Fruit fly (Drosophila melanogaster) whole organism, pupa: ENCODE results near the gene Dip-B.

Experiments used
- CG10348 ChIP-seq: fragments of 200-800 bp; sonication (Bioruptor generic); IDR thresholded peaks from 2 replicates; pipeline ENCODE4 v1.3.6; 2022; ENCODE audit warnings: missing biosample characterization, missing genetic modification characterization
- CG12605 ChIP-seq: fragments of 200-800 bp; sonication (Bioruptor generic); IDR thresholded peaks from 2 replicates; pipeline ENCODE4 v1.3.6; 2022; ENCODE audit warnings: missing biosample characterization, missing genetic modification characterization
- CG13204 ChIP-seq: fragments of 200-800 bp; sonication (Bioruptor generic); optimal IDR thresholded peaks from 2 replicates; lab custom pipeline; 2018; ENCODE audit warnings: missing biosample characterization, mild to moderate bottlenecking, missing genetic modification characterization, moderate library complexity
- CG14655 ChIP-seq: fragments of 200-800 bp; sonication (Bioruptor generic); optimal IDR thresholded peaks from 3 replicates; lab custom pipeline; 2017; ENCODE audit warnings: mild to moderate bottlenecking, missing biosample characterization, missing genetic modification reagents, missing genetic modification characterization
- CG15710 ChIP-seq: fragments of 200-800 bp; sonication (Bioruptor generic); optimal IDR thresholded peaks from 2 replicates; lab custom pipeline; 2018; ENCODE audit warnings: missing biosample characterization, mild to moderate bottlenecking, missing genetic modification characterization, moderate library complexity
- CG17806 ChIP-seq: fragments of 200-800 bp; sonication (Bioruptor generic); optimal IDR thresholded peaks from 2 replicates; lab custom pipeline; 2018; ENCODE audit warnings: missing biosample characterization, mild to moderate bottlenecking, missing genetic modification characterization, moderate library complexity
- CG32121 ChIP-seq: fragments of 200-800 bp; sonication (Bioruptor generic); IDR thresholded peaks from 2 replicates; pipeline ENCODE4 v1.3.6; 2022; ENCODE audit warnings: missing biosample characterization, missing genetic modification characterization
- CG34367 ChIP-seq: fragments of 200-800 bp; sonication (Bioruptor generic); optimal IDR thresholded peaks from 2 replicates; lab custom pipeline; 2018; ENCODE audit warnings: missing biosample characterization, mild to moderate bottlenecking, missing genetic modification characterization
- CG4496 ChIP-seq: fragments of 200-800 bp; sonication (Bioruptor generic); IDR thresholded peaks from 3 replicates; pipeline ENCODE4 v1.3.6; 2022; ENCODE audit warnings: missing biosample characterization, missing genetic modification characterization
- CG8159 ChIP-seq: fragments of 200-800 bp; sonication (Bioruptor generic); optimal IDR thresholded peaks from 3 replicates; lab custom pipeline; 2018; ENCODE audit warnings: missing biosample characterization, mild to moderate bottlenecking, missing genetic modification characterization, moderate library complexity
- CG8301 ChIP-seq: fragments of 200-800 bp; sonication (Bioruptor generic); optimal IDR thresholded peaks from 2 replicates; lab custom pipeline; 2018; ENCODE audit warnings: missing biosample characterization, mild to moderate bottlenecking, missing genetic modification characterization
- CG9948 ChIP-seq: fragments of 200-800 bp; sonication (Bioruptor generic); optimal IDR thresholded peaks from 2 replicates; lab custom pipeline; 2018; ENCODE audit warnings: missing biosample characterization, mild to moderate bottlenecking, missing genetic modification characterization, moderate library complexity
- D1 ChIP-seq: fragments of 200-800 bp; sonication (Bioruptor generic); optimal IDR thresholded peaks from 2 replicates; lab custom pipeline; 2018; ENCODE audit warnings: missing biosample characterization, mild to moderate bottlenecking, missing genetic modification characterization, moderate library complexity
- EcR ChIP-seq: fragments of 200-800 bp; sonication (Bioruptor generic); optimal IDR thresholded peaks from 3 replicates; lab custom pipeline; 2019; ENCODE audit warnings: missing biosample characterization, missing genetic modification characterization, mild to moderate bottlenecking, moderate library complexity, missing genetic modification reagents
- Ets98B ChIP-seq: fragments of 200-800 bp; sonication (Bioruptor generic); IDR thresholded peaks from 2 replicates; pipeline ENCODE4 v1.3.6; 2022; ENCODE audit warnings: missing biosample characterization, missing genetic modification characterization
- Pif1A ChIP-seq: fragments of 200-800 bp; sonication (Bioruptor generic); optimal IDR thresholded peaks from 3 replicates; lab custom pipeline; 2016; ENCODE audit warnings: missing biosample characterization, missing genetic modification characterization
- Pif1B ChIP-seq: fragments of 200-800 bp; sonication (Bioruptor generic); optimal IDR thresholded peaks from 3 replicates; lab custom pipeline; 2016; ENCODE audit warnings: missing biosample characterization, missing genetic modification characterization
- Snoo ChIP-seq: fragments of 200-800 bp; sonication (Bioruptor generic); optimal IDR thresholded peaks from 3 replicates; lab custom pipeline; 2017; ENCODE audit warnings: missing biosample characterization, mild to moderate bottlenecking, missing genetic modification characterization, inconsistent platforms
- fd96Ca ChIP-seq: fragments of 200-800 bp; sonication (Bioruptor generic); IDR thresholded peaks from 3 replicates; pipeline ENCODE4 v1.3.6; 2022; ENCODE audit warnings: missing biosample characterization, missing genetic modification characterization
- gl ChIP-seq: fragments of 200-800 bp; sonication (Bioruptor generic); optimal IDR thresholded peaks from 2 replicates; lab custom pipeline; 2018; ENCODE audit warnings: missing biosample characterization, mild to moderate bottlenecking, missing genetic modification characterization
- rn ChIP-seq: fragments of 200-800 bp; sonication (Bioruptor generic); IDR thresholded peaks from 2 replicates; pipeline ENCODE4 v1.3.6; 2022; ENCODE audit warnings: missing biosample characterization, missing genetic modification characterization

Gene Dip-B

DNA sequence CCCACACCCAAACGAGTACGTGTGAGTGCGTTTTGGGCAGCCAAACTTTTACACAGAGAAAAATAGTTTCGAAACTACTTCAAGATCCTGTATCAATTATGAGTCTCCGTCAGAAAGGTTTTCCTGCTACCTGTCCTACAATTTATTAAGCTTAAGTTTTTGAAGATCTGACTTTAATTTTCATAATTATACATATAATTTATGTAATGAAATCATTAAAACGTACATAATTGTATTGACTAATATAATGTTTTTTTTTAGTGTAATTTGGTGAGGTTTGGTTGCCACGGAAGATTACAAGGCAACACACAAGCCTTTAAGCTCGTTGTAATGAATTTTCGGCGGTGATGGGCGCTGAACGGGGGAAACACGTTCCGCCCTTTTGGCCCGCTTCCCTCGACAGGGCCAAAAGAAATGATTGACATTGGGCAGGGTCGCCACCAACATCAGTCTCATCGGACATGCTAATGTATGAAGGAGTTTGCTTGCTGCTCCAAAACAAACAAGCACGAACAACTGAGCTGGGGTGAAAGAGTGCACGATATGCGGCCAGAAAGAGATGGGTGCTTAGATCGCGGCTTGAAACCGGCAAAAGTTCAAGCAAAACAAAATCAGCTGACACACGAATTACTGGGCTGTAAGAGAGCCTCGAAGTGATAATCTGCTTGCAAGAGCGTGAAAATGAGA lies 12.0 kb downstream of the Dip-B start:
- TF ChIP-seq Snoo (tag; lab: Kevin White, UChicago) (peak; percentile 85), Ets98B (GFP tag; lab: Robert Waterston, UW) (peak; percentile 29; the same call in 1 of the 2 replicates), CG8301 (tag; lab: Kevin White, UChicago) (peak; percentile 42), CG10348 (GFP tag; lab: Robert Waterston, UW) (no peak), Pif1B (peak; percentile 50), CG32121 (GFP tag; lab: Robert Waterston, UW) (no peak), CG14655 (GFP tag; lab: Kevin White, UChicago) (peak; percentile 64), Pif1A (GFP tag; lab: Kevin White, UChicago) (peak; percentile 5), CG4496 (GFP tag; lab: Robert Waterston, UW) (peak; percentile 38; the same call in 1 of the 3 replicates), CG8159 (no peak), gl (tag; lab: Kevin White, UChicago) (no peak), CG13204 (GFP tag; lab: Kevin White, UChicago) (no peak), EcR (GFP tag; lab: Kevin White, UChicago) (no peak), D1 (tag; lab: Kevin White, UChicago) (no peak), CG17806 (tag; lab: Kevin White, UChicago) (no peak)
- TF ChIP-seq, all 21 proteins: peak for 7

DNA sequence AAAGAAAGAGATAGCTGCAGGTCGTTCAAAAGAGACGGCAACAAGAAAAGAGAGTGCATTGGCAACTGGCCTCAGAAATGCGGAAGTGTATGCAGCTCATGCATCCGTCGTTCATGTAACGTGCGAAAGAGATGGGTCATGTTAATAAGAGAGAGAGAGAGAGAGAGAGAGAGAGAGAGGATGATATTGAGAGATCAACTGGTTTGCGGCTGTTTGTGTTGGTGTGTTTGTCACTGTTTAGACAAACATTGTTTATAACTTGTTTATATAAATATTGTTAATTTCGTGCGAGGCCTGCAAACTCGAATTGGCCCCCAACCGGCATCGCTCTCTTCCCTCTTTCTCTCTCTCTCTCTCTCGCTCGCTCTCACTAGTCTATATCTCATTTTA lies 12.6 kb downstream of the Dip-B start:
- TF ChIP-seq EcR (GFP tag; lab: Kevin White, UChicago): peak; percentile 86
- TF ChIP-seq CG32121 (GFP tag; lab: Robert Waterston, UW): no peak
- peak; percentile 21; the same call in 1 of the 2 replicates for TF ChIP-seq Ets98B (GFP tag; lab: Robert Waterston, UW)
- peak; percentile 11 for TF ChIP-seq Pif1B
- no peak for TF ChIP-seq CG14655 (GFP tag; lab: Kevin White, UChicago)
- TF ChIP-seq CG4496 (GFP tag; lab: Robert Waterston, UW): peak; percentile 30; the same call in 1 of the 3 replicates

DNA sequence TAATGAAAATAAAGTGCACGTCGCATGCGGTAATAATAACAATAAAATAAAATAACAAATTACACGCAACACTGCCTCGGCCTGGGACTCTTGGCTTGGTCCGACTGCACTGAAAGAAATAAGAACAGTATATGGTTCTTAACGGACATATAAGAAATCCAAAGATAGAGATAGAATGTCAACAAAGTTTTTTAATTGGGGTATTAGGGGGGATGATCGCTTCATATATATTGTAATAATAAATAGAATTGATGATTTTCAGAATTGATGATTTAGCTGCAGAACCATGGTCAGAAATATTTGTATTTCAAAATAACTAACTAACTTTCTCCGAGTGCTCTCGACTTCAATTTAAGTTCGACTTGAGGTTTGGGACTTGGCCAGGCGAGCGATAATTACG lies 14.0 kb downstream of the Dip-B start:
- TF ChIP-seq CG34367 (tag; lab: Kevin White, UChicago): no peak
- peak; percentile 59; the same call in 2 of the 3 replicates for TF ChIP-seq CG4496 (GFP tag; lab: Robert Waterston, UW)
- TF ChIP-seq CG15710 (tag; lab: Kevin White, UChicago): no peak
- TF ChIP-seq CG12605 (GFP tag; lab: Robert Waterston, UW): no peak
- peak; percentile 90 for TF ChIP-seq CG8301 (tag; lab: Kevin White, UChicago)
- peak; percentile 67 for TF ChIP-seq Pif1B
- TF ChIP-seq Snoo (tag; lab: Kevin White, UChicago): peak; percentile 81
- TF ChIP-seq CG8159: no peak
- TF ChIP-seq CG9948 (tag; lab: Kevin White, UChicago): no peak
- no peak for TF ChIP-seq fd96Ca (GFP tag; lab: Robert Waterston, UW)
- peak; percentile 21; the same call in 1 of the 2 replicates for TF ChIP-seq CG32121 (GFP tag; lab: Robert Waterston, UW)
- TF ChIP-seq CG17806 (tag; lab: Kevin White, UChicago): peak; percentile 0
- TF ChIP-seq rn (GFP tag; lab: Robert Waterston, UW): no peak
- TF ChIP-seq CG10348 (GFP tag; lab: Robert Waterston, UW): no peak
- peak; percentile 75 for TF ChIP-seq Ets98B (GFP tag; lab: Robert Waterston, UW)
- TF ChIP-seq CG14655 (GFP tag; lab: Kevin White, UChicago): peak; percentile 92
- no peak for TF ChIP-seq D1 (tag; lab: Kevin White, UChicago)
- TF ChIP-seq gl (tag; lab: Kevin White, UChicago): no peak
- no peak for TF ChIP-seq CG13204 (GFP tag; lab: Kevin White, UChicago)
- no peak for TF ChIP-seq EcR (GFP tag; lab: Kevin White, UChicago)
- TF ChIP-seq Pif1A (GFP tag; lab: Kevin White, UChicago): peak; percentile 51

DNA sequence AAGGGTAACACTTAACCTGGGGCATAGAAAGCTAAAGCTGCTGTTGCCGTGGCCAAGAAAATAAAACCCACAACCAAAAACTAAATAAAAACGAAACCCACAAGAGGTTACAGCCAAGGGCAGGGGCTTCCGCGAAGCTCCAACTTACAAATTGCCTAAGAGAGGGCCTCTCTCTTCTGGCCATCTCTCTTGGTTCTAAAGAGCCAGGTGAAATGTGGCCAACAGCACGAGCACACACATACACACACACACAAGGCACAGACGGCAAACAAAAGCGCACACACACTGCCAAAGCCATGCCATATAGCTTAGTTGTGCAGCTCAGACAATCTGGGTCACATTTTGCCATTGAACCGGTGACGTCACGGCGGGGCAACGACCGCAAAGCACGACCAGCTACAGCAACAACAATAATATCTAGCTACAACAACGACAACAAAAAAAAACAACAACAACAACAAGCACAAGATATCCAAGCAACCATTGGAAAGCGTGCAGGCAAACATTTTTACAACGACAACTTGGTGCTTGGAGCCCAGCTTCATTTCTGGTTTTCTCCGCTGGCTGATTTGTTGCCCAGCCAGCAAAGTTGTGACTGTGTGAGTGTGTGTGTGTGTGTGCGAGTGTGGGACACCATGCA lies 14.6 kb downstream of the Dip-B start:
- no peak for TF ChIP-seq CG9948 (tag; lab: Kevin White, UChicago)
- TF ChIP-seq EcR (GFP tag; lab: Kevin White, UChicago): peak; percentile 97
- TF ChIP-seq CG8159: no peak
- TF ChIP-seq, all 21 proteins: peak for 1

DNA sequence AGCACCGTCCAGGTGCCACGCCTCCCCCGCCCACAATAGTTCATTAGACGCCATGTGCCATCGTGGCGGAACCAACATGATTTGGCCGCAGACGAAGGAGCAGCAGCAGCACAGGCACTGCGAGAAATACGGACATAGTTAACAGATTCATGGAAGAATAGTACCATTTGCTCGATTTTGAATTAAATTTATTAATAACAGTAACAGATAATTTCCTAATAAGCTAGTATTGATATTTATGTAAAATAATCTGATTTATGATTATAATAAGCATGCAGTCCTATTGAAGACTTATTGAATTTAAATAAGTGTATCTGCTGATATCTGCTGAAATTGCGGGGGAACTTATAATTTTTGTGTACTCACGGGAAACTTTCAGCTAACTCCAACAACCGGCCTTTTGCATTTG lies 15.2 kb downstream of the Dip-B start:
- peak; percentile 41 for TF ChIP-seq Pif1A (GFP tag; lab: Kevin White, UChicago)
- 0 out of 2 replicates have a peak, but pooled peaks have one; percentile 15 for TF ChIP-seq rn (GFP tag; lab: Robert Waterston, UW)
- TF ChIP-seq Pif1B: peak; percentile 12
- peak; percentile 70; the same call in 2 of the 3 replicates for TF ChIP-seq CG4496 (GFP tag; lab: Robert Waterston, UW)
- peak; percentile 52 for TF ChIP-seq CG32121 (GFP tag; lab: Robert Waterston, UW)
- no peak for TF ChIP-seq CG15710 (tag; lab: Kevin White, UChicago)
- TF ChIP-seq fd96Ca (GFP tag; lab: Robert Waterston, UW): peak; percentile 67; the same call in 2 of the 3 replicates
- no peak for TF ChIP-seq CG9948 (tag; lab: Kevin White, UChicago)
- TF ChIP-seq CG12605 (GFP tag; lab: Robert Waterston, UW): no peak
- peak; percentile 85 for TF ChIP-seq CG8301 (tag; lab: Kevin White, UChicago)
- peak; percentile 49; the same call in 1 of the 2 replicates for TF ChIP-seq Ets98B (GFP tag; lab: Robert Waterston, UW)
- TF ChIP-seq CG14655 (GFP tag; lab: Kevin White, UChicago): peak; percentile 88
